Worm (Caenorhabditis elegans) whole organism, young adult: ENCODE data around the gene jmjd-3.3.

Experiments
- Y95B8A.8 ChIP-seq: fragments of 200-800 bp; sonication (Bioruptor generic); IDR thresholded peaks from 2 replicates; pipeline ENCODE4 v1.3.6; 2022; ENCODE audit warnings: missing genetic modification reagents, missing genetic modification characterization, missing compliant biosample characterization
- madf-8 ChIP-seq: fragments of 200-800 bp; sonication (Bioruptor generic); conservative IDR thresholded peaks from 2 replicates; pipeline ENCODE4 v1.3.6; 2022; ENCODE audit warnings: missing genetic modification reagents, missing genetic modification characterization, missing compliant biosample characterization
- tlf-1 ChIP-seq: fragments of 200-800 bp; sonication (Bioruptor generic); optimal IDR thresholded peaks from 2 replicates; lab custom pipeline; 2018; ENCODE audit warnings: mild to moderate bottlenecking, missing genetic modification characterization, missing compliant biosample characterization
- ztf-26 ChIP-seq: sonication (generic microtip); optimal IDR thresholded peaks from 2 replicates; lab custom pipeline; 2017; ENCODE audit warnings: missing genetic modification characterization, missing compliant biosample characterization

- TF ChIP-seq ztf-26 (tag; lab: Kevin White, UChicago), result no peak
- TF ChIP-seq Y95B8A.8 (GFP tag; lab: Robert Waterston, UW), result no peak
- TF ChIP-seq madf-8 (GFP tag; lab: Robert Waterston, UW), result no peak
- no peak for TF ChIP-seq tlf-1 (GFP tag; lab: Kevin White, UChicago)
Observed at ce11 chrX:13411306-13411705, 24.9 kb upstream of the jmjd-3.3 start.
